Fruit fly (Drosophila melanogaster) whole organism, wandering third instar larva: ENCODE data around the gene CG15597.

ENCODE experiments used
- Abd-B ChIP-seq: fragments of >200 bp; optimal IDR thresholded peaks from 2 replicates; lab custom pipeline; 2017; ENCODE audit warnings: missing biosample characterization, missing genetic modification characterization
- CG32264 ChIP-seq: fragments of 200-800 bp; sonication (Bioruptor generic); optimal IDR thresholded peaks from 2 replicates; lab custom pipeline; 2016; ENCODE audit warnings: missing biosample characterization, missing genetic modification characterization
- CrebA ChIP-seq: fragments of 200-800 bp; sonication (Bioruptor generic); optimal IDR thresholded peaks from 2 replicates; lab custom pipeline; 2016; ENCODE audit warnings: missing biosample characterization, mild to moderate bottlenecking, missing genetic modification characterization, borderline replicate concordance
- Dfd ChIP-seq: fragments of >200 bp; optimal IDR thresholded peaks from 2 replicates; lab custom pipeline; 2017; ENCODE audit warnings: missing biosample characterization, missing genetic modification characterization
- GATAd ChIP-seq: sonication (Bioruptor generic); optimal IDR thresholded peaks from 2 replicates; lab custom pipeline; 2016; ENCODE audit warnings: missing biosample characterization, missing genetic modification characterization
- HLH106 ChIP-seq: fragments of 200-800 bp; optimal IDR thresholded peaks from 3 replicates; lab custom pipeline; 2019; ENCODE audit warnings: missing biosample characterization, mild to moderate bottlenecking, missing genetic modification characterization, moderate library complexity
- Hnf4 ChIP-seq: fragments of 200-800 bp; sonication (Bioruptor generic); optimal IDR thresholded peaks from 2 replicates; lab custom pipeline; 2016; ENCODE audit warnings: missing biosample characterization, mild to moderate bottlenecking, missing genetic modification characterization
- Hr78 ChIP-seq: fragments of >200 bp; optimal IDR thresholded peaks from 2 replicates; lab custom pipeline; 2017; ENCODE audit warnings: missing biosample characterization, missing genetic modification characterization
- Hr83 ChIP-seq: fragments of 200-300 bp; sonication (Bioruptor generic); optimal IDR thresholded peaks from 2 replicates; lab custom pipeline; 2016; ENCODE audit warnings: missing biosample characterization, mild to moderate bottlenecking, missing genetic modification characterization, moderate library complexity; ENCODE audit not compliant: poor library complexity, severe bottlenecking
- Jra ChIP-seq: sonication (Bioruptor generic); optimal IDR thresholded peaks from 2 replicates; lab custom pipeline; 2016; ENCODE audit warnings: missing biosample characterization, missing genetic modification characterization
- Mio ChIP-seq: sonication (Bioruptor generic); optimal IDR thresholded peaks from 2 replicates; lab custom pipeline; 2016; ENCODE audit warnings: missing biosample characterization, missing genetic modification characterization
- N ChIP-seq: fragments of >200 bp; optimal IDR thresholded peaks from 2 replicates; lab custom pipeline; 2018; ENCODE audit warnings: missing biosample characterization, missing external identifiers, missing genetic modification characterization
- OdsH ChIP-seq: fragments of 200-800 bp; sonication (Bioruptor generic); optimal IDR thresholded peaks from 2 replicates; lab custom pipeline; 2016; ENCODE audit warnings: missing biosample characterization, mild to moderate bottlenecking, missing genetic modification characterization
- Rel ChIP-seq, 2 experiments: fragments of 200-800 bp; sonication (Bioruptor generic) in 1 of 2; optimal IDR thresholded peaks; 2 replicates in 1 of 2; 3 replicates in 1 of 2; lab custom pipeline; 2016 to 2019; ENCODE audit warnings: mild to moderate bottlenecking in 2 of 2, missing biosample characterization in 2 of 2, missing genetic modification characterization in 2 of 2, moderate library complexity in 1 of 2
- Sp1 ChIP-seq: fragments of 200-800 bp; sonication (Bioruptor generic); optimal IDR thresholded peaks from 3 replicates; lab custom pipeline; 2019; ENCODE audit warnings: missing biosample characterization, mild to moderate bottlenecking, missing genetic modification characterization, moderate library complexity
- Vsx2 ChIP-seq: fragments of 200-300, 225-300 bp; sonication (Bioruptor generic); optimal IDR thresholded peaks from 2 replicates; lab custom pipeline; 2018; ENCODE audit warnings: missing biosample characterization, missing genetic modification characterization; ENCODE audit not compliant: partially characterized antibody
- br ChIP-seq: fragments of 200-800 bp; sonication (Bioruptor generic); optimal IDR thresholded peaks from 2 replicates; lab custom pipeline; 2016; ENCODE audit warnings: missing biosample characterization, missing genetic modification characterization
- brk ChIP-seq: fragments of 200-800 bp; sonication (Bioruptor generic); optimal IDR thresholded peaks from 2 replicates; lab custom pipeline; 2016; ENCODE audit warnings: missing biosample characterization, mild to moderate bottlenecking, missing genetic modification characterization
- dl ChIP-seq, 2 experiments: fragments of 175-275, 200-275 bp in 1 of 2; fragments of 200-275 bp in 1 of 2; sonication (Bioruptor generic); optimal IDR thresholded peaks; lab custom pipeline; 2018; ENCODE audit warnings: mild to moderate bottlenecking in 2 of 2, missing biosample characterization in 2 of 2, missing genetic modification characterization in 2 of 2, moderate library complexity in 2 of 2; ENCODE audit not compliant: partially characterized antibody in 2 of 2, insufficient read depth in 1 of 2
- dmrt93B ChIP-seq: fragments of 200-800 bp; sonication (Bioruptor generic); optimal IDR thresholded peaks from 2 replicates; lab custom pipeline; 2018; ENCODE audit warnings: missing biosample characterization, mild to moderate bottlenecking, missing genetic modification characterization
- ey ChIP-seq: fragments of 200-800 bp; sonication (Bioruptor generic); optimal IDR thresholded peaks from 2 replicates; lab custom pipeline; 2016; ENCODE audit warnings: missing biosample characterization, missing genetic modification characterization
- foxo ChIP-seq, 2 experiments: fragments of 200-800 bp; sonication (Bioruptor generic); optimal IDR thresholded peaks; 2 replicates in 1 of 2; 3 replicates in 1 of 2; lab custom pipeline; 2016 to 2017; ENCODE audit warnings: missing biosample characterization in 2 of 2, missing genetic modification characterization in 2 of 2
- fru ChIP-seq: fragments of 200-800 bp; sonication (Bioruptor generic); optimal IDR thresholded peaks from 3 replicates; lab custom pipeline; 2016; ENCODE audit warnings: missing biosample characterization, mild to moderate bottlenecking, missing genetic modification characterization
- jim ChIP-seq: fragments of 175-275, 200-325 bp; sonication (Bioruptor generic); optimal IDR thresholded peaks from 2 replicates; lab custom pipeline; 2016; ENCODE audit warnings: missing biosample characterization, mild to moderate bottlenecking, missing genetic modification characterization
- lola ChIP-seq: fragments of >200 bp; optimal IDR thresholded peaks from 2 replicates; lab custom pipeline; 2017; ENCODE audit warnings: missing biosample characterization, missing genetic modification characterization
- pan ChIP-seq: fragments of >200 bp; optimal IDR thresholded peaks from 2 replicates; lab custom pipeline; 2017
- psq ChIP-seq: fragments of 200-800 bp; sonication (Bioruptor generic); optimal IDR thresholded peaks from 3 replicates; lab custom pipeline; 2017; ENCODE audit warnings: missing biosample characterization, mild to moderate bottlenecking, missing genetic modification characterization, moderate library complexity
- rgr ChIP-seq: fragments of 200-800 bp; sonication (Bioruptor generic); optimal IDR thresholded peaks from 3 replicates; lab custom pipeline; 2016; ENCODE audit warnings: missing biosample characterization, mild to moderate bottlenecking, missing genetic modification characterization
- sage ChIP-seq: fragments of 200-800 bp; sonication (Bioruptor generic); optimal IDR thresholded peaks from 2 replicates; lab custom pipeline; 2016; ENCODE audit warnings: missing biosample characterization, mild to moderate bottlenecking, missing genetic modification characterization
- sv ChIP-seq: fragments of 200-800 bp; sonication (Bioruptor generic); optimal IDR thresholded peaks from 3 replicates; lab custom pipeline; 2016; ENCODE audit warnings: missing biosample characterization, missing genetic modification characterization
- tai ChIP-seq: sonication (Bioruptor generic); optimal IDR thresholded peaks from 2 replicates; lab custom pipeline; 2016; ENCODE audit warnings: missing biosample characterization, missing genetic modification characterization
- usp ChIP-seq: fragments of >200 bp; optimal IDR thresholded peaks from 2 replicates; lab custom pipeline; 2017; ENCODE audit warnings: missing biosample characterization, missing genetic modification characterization
- woc ChIP-seq: sonication (Bioruptor generic); optimal IDR thresholded peaks from 2 replicates; lab custom pipeline; 2016; ENCODE audit warnings: missing biosample characterization, mild to moderate bottlenecking, missing genetic modification characterization

The CG15597 gene

dm6 chr3R:6291437-6291836 is 6.4 kb upstream of the CG15597 start, which contains the start of gene Osi13:
Gene Osi13 (plus strand): TSS chr3R:6291737.
- TF ChIP-seq sage (GFP tag; lab: Kevin White, UChicago) (no peak), woc (no peak), sv (no peak), Rel (GFP tag; optimal IDR thresholded peaks at IDR 0.05; lab: Kevin White, UChicago) (no peak), Rel (tag; optimal IDR thresholded peaks at IDR 0.05; lab: Kevin White, UChicago) (no peak), Hnf4 (GFP tag; lab: Kevin White, UChicago) (no peak), fru (GFP tag; lab: Kevin White, UChicago) (no peak), foxo (GFP tag; optimal IDR thresholded peaks at IDR 0.05; lab: Kevin White, UChicago) (no peak), N (no peak), CG32264 (GFP tag; lab: Kevin White, UChicago) (no peak), dmrt93B (GFP tag; lab: Kevin White, UChicago) (no peak), tai (GFP tag; lab: Kevin White, UChicago) (no peak), GATAd (GFP tag; lab: Kevin White, UChicago) (no peak), HLH106 (no peak), jim (GFP tag; lab: Kevin White, UChicago) (no peak), psq (no peak), CrebA (GFP tag; lab: Kevin White, UChicago) (no peak)

dm6 chr3R:6290289-6290688 is 5.3 kb upstream of the CG15597 start:
- TF ChIP-seq tai (GFP tag; lab: Kevin White, UChicago) (no peak), psq (no peak), Hr83 (GFP tag; lab: Kevin White, UChicago) (no peak), Abd-B (GFP tag; lab: Kevin White, UChicago) (no peak), Hr78 (GFP tag; lab: Kevin White, UChicago) (no peak), pan (lab: Kevin White, UChicago) (no peak), brk (GFP tag; lab: Kevin White, UChicago) (no peak), Dfd (GFP tag; lab: Kevin White, UChicago) (no peak), woc (no peak)

- TF ChIP-seq sage (GFP tag; lab: Kevin White, UChicago) (no peak), lola (no peak), Dfd (GFP tag; lab: Kevin White, UChicago) (no peak), N (no peak), Hnf4 (GFP tag; lab: Kevin White, UChicago) (no peak), OdsH (no peak), ey (GFP tag; lab: Kevin White, UChicago) (no peak), fru (GFP tag; lab: Kevin White, UChicago) (no peak), Hr78 (GFP tag; lab: Kevin White, UChicago) (no peak), GATAd (GFP tag; lab: Kevin White, UChicago) (no peak)
These were observed 2.4 kb upstream of the CG15597 start, which contains the start of gene CG15594 for dm6 chr3R:6287433-6287832. Gene CG15594 (plus strand): TSS chr3R:6287733.

- TF ChIP-seq pan (lab: Kevin White, UChicago) = no peak
- TF ChIP-seq usp (GFP tag; lab: Kevin White, UChicago) = no peak
- TF ChIP-seq br = no peak
- no peak for TF ChIP-seq Mio (GFP tag; lab: Kevin White, UChicago)
- no peak for TF ChIP-seq woc
- TF ChIP-seq Rel (GFP tag; optimal IDR thresholded peaks at IDR 0.05; lab: Kevin White, UChicago) = no peak
- TF ChIP-seq Rel (tag; optimal IDR thresholded peaks at IDR 0.05; lab: Kevin White, UChicago) = no peak
- TF ChIP-seq dl (GFP tag; optimal IDR thresholded peaks at IDR 0.05; lab: Kevin White, UChicago; ENCODE audit: insufficient read depth in 1 of 2, partially characterized antibody in 2 of 2) = no peak
- TF ChIP-seq fru (GFP tag; lab: Kevin White, UChicago) = no peak
- no peak for TF ChIP-seq sv
- TF ChIP-seq Sp1 (GFP tag; lab: Kevin White, UChicago) = no peak
- no peak for TF ChIP-seq Hnf4 (GFP tag; lab: Kevin White, UChicago)
- no peak for TF ChIP-seq CG32264 (GFP tag; lab: Kevin White, UChicago)
- TF ChIP-seq Hr78 (GFP tag; lab: Kevin White, UChicago) = no peak
- no peak for TF ChIP-seq HLH106
- TF ChIP-seq lola = no peak
- no peak for TF ChIP-seq Jra (GFP tag; lab: Kevin White, UChicago)
- TF ChIP-seq Vsx2 (GFP tag; lab: Kevin White, UChicago) = no peak
- TF ChIP-seq rgr (GFP tag; lab: Kevin White, UChicago) = no peak
- TF ChIP-seq psq = no peak
- TF ChIP-seq foxo (GFP tag; optimal IDR thresholded peaks at IDR 0.05; lab: Kevin White, UChicago) = no peak
These were observed 6.8 kb downstream of the CG15597 start, which contains the start of gene Osi12 for dm6 chr3R:6278231-6278630. Gene Osi12 (plus strand): TSS chr3R:6278531.
